Worm (Caenorhabditis elegans) whole organism, mixed stage, embryonic: ENCODE results near the gene srw-144.

Experiments used
- M03D4.4 ChIP-seq: sonication (generic microtip); optimal IDR thresholded peaks from 2 replicates; lab custom pipeline; 2017; ENCODE audit warnings: mild to moderate bottlenecking, missing genetic modification characterization, missing compliant biosample characterization
- bed-3 ChIP-seq: fragments of 200-800 bp; sonication (Bioruptor generic); optimal IDR thresholded peaks from 3 replicates; lab custom pipeline; 2018; ENCODE audit warnings: mild to moderate bottlenecking, missing genetic modification characterization, moderate library complexity, missing compliant biosample characterization
- blmp-1 ChIP-seq: fragments of 150-350 bp; optimal IDR thresholded peaks from 2 replicates; lab custom pipeline; 2014; ENCODE audit warnings: missing biosample characterization, missing genetic modification characterization
- ceh-39 ChIP-seq: fragments of 150-350 bp; optimal IDR thresholded peaks from 2 replicates; lab custom pipeline; 2014; ENCODE audit warnings: missing biosample characterization, missing genetic modification characterization
- ceh-43 ChIP-seq: fragments of 200-800 bp; sonication (Bioruptor generic); optimal IDR thresholded peaks from 2 replicates; lab custom pipeline; 2018; ENCODE audit warnings: mild to moderate bottlenecking, missing genetic modification characterization, moderate library complexity, missing compliant biosample characterization
- ceh-83 ChIP-seq: fragments of 200-800 bp; sonication (Bioruptor generic); optimal IDR thresholded peaks from 2 replicates; lab custom pipeline; 2018; ENCODE audit warnings: mild to moderate bottlenecking, missing genetic modification characterization, missing compliant biosample characterization
- ces-1 ChIP-seq: fragments of 150-350 bp; optimal IDR thresholded peaks from 2 replicates; lab custom pipeline; 2014; ENCODE audit warnings: missing biosample characterization, missing genetic modification reagents, missing genetic modification characterization
- cnd-1 ChIP-seq: fragments of 200-800 bp; sonication (Bioruptor generic); optimal IDR thresholded peaks from 2 replicates; lab custom pipeline; 2018; ENCODE audit warnings: mild to moderate bottlenecking, missing genetic modification characterization, missing compliant biosample characterization
- drap-1 ChIP-seq: fragments of 200-800 bp; sonication (Bioruptor generic); optimal IDR thresholded peaks from 3 replicates; lab custom pipeline; 2018; ENCODE audit warnings: mild to moderate bottlenecking, missing genetic modification characterization, missing compliant biosample characterization
- elt-1 ChIP-seq: sonication (generic microtip); optimal IDR thresholded peaks from 2 replicates; lab custom pipeline; 2017; ENCODE audit warnings: missing genetic modification characterization, mild to moderate bottlenecking, missing compliant biosample characterization, antibody characterized with exemption, moderate library complexity, borderline replicate concordance; ENCODE audit not compliant: insufficient read depth
- elt-3 ChIP-seq: fragments of 150-350 bp; optimal IDR thresholded peaks from 2 replicates; lab custom pipeline; 2014; ENCODE audit warnings: missing biosample characterization, missing genetic modification characterization
- flh-1 ChIP-seq: fragments of 200-800 bp; sonication (Bioruptor generic); optimal IDR thresholded peaks from 2 replicates; lab custom pipeline; 2018; ENCODE audit warnings: mild to moderate bottlenecking, missing genetic modification characterization, moderate library complexity, missing compliant biosample characterization
- ham-2 ChIP-seq: fragments of 200-800 bp; sonication (Bioruptor generic); optimal IDR thresholded peaks from 2 replicates; lab custom pipeline; 2018; ENCODE audit warnings: mild to moderate bottlenecking, missing genetic modification characterization, missing compliant biosample characterization
- hlh-1 ChIP-seq: fragments of 150-350 bp; optimal IDR thresholded peaks from 2 replicates; lab custom pipeline; 2014; ENCODE audit warnings: missing biosample characterization, missing genetic modification reagents, missing genetic modification characterization
- lin-13 ChIP-seq: fragments of 150-350 bp; optimal IDR thresholded peaks from 2 replicates; lab custom pipeline; 2014; ENCODE audit warnings: missing biosample characterization, missing genetic modification characterization
- lin-32 ChIP-seq: fragments of 200-800 bp; sonication (Bioruptor generic); optimal IDR thresholded peaks from 2 replicates; lab custom pipeline; 2018; ENCODE audit warnings: mild to moderate bottlenecking, missing genetic modification characterization, missing compliant biosample characterization
- mab-5 ChIP-seq: fragments of 150-350 bp; optimal IDR thresholded peaks from 2 replicates; lab custom pipeline; 2014; ENCODE audit warnings: missing biosample characterization, missing genetic modification characterization
- mep-1 ChIP-seq: fragments of 150-350 bp; optimal IDR thresholded peaks from 2 replicates; lab custom pipeline; 2017; ENCODE audit warnings: missing biosample characterization, missing genetic modification reagents, missing genetic modification characterization, inconsistent platforms
- mls-2 ChIP-seq: sonication (generic microtip); optimal IDR thresholded peaks from 2 replicates; lab custom pipeline; 2016; ENCODE audit warnings: mild to moderate bottlenecking, missing genetic modification characterization, moderate library complexity, missing compliant biosample characterization
- nhr-12 ChIP-seq: fragments of 150-350 bp; optimal IDR thresholded peaks from 2 replicates; lab custom pipeline; 2014; ENCODE audit warnings: missing biosample characterization, missing genetic modification characterization
- nhr-2 ChIP-seq: fragments of 150-350 bp; optimal IDR thresholded peaks from 2 replicates; lab custom pipeline; 2014; ENCODE audit warnings: missing biosample characterization, missing genetic modification characterization
- nhr-237 ChIP-seq: fragments of 150-350 bp; optimal IDR thresholded peaks from 2 replicates; lab custom pipeline; 2014; ENCODE audit warnings: missing biosample characterization, missing genetic modification characterization
- nhr-76 ChIP-seq: sonication (generic microtip); optimal IDR thresholded peaks from 2 replicates; lab custom pipeline; 2017; ENCODE audit warnings: missing biosample characterization, missing genetic modification characterization
- pha-4 ChIP-seq: fragments of 150-350 bp; optimal IDR thresholded peaks from 2 replicates; lab custom pipeline; 2018; ENCODE audit warnings: missing biosample characterization, missing genetic modification reagents, missing genetic modification characterization
- sem-2 ChIP-seq: fragments of 200-800 bp; sonication (Bioruptor generic); optimal IDR thresholded peaks from 2 replicates; lab custom pipeline; 2018; ENCODE audit warnings: mild to moderate bottlenecking, missing genetic modification characterization, missing compliant biosample characterization
- sptf-1 ChIP-seq: sonication (generic microtip); optimal IDR thresholded peaks from 2 replicates; lab custom pipeline; 2017; ENCODE audit warnings: mild to moderate bottlenecking, missing genetic modification characterization, moderate library complexity, missing compliant biosample characterization
- unc-120 ChIP-seq: sonication (generic microtip); optimal IDR thresholded peaks from 2 replicates; lab custom pipeline; 2017; ENCODE audit warnings: missing genetic modification characterization, missing compliant biosample characterization; ENCODE audit not compliant: poor library complexity, severe bottlenecking
- unc-39 ChIP-seq: fragments of 150-350 bp; optimal IDR thresholded peaks from 2 replicates; lab custom pipeline; 2014; ENCODE audit warnings: missing biosample characterization, missing genetic modification characterization
- unc-62 ChIP-seq: fragments of 150-350 bp; optimal IDR thresholded peaks from 2 replicates; lab custom pipeline; 2014; ENCODE audit warnings: missing biosample characterization, missing genetic modification reagents, missing genetic modification characterization
- zip-8 ChIP-seq: fragments of 150-350 bp; optimal IDR thresholded peaks from 2 replicates; lab custom pipeline; 2014; ENCODE audit warnings: missing biosample characterization, missing genetic modification characterization
- ztf-11 ChIP-seq: fragments of 150-350 bp; optimal IDR thresholded peaks from 2 replicates; lab custom pipeline; 2014; ENCODE audit warnings: missing biosample characterization, missing genetic modification characterization

srw-144 gene

DNA sequence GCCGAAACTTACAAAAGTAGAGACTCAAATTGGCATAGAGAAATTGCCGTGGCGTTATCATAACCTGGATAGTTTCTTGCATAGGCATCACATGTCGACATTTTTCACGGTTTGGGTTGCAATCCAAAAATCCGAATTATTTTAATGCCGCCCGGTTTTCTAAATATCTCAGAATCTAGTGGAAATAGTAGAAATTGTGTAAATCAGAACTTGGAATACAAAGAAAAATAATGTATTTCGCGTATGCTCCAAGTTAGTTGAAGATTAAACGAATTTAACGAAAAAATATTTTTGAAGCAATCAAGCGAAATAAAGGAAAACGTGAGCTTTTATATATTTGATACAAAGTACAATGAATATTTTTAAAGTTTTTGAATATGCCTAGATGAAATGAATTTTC, at the start of gene srw-144:
srw-144 (minus strand) TSS at position 101 of the 400 bp plus-strand sequence.
- TF ChIP-seq unc-39 (tag; lab: Kevin White, UChicago) (no peak), hlh-1 (tag; lab: Kevin White, UChicago) (no peak), ztf-11 (tag; lab: Kevin White, UChicago) (no peak), ceh-39 (tag; lab: Kevin White, UChicago) (no peak), flh-1 (GFP tag; lab: Kevin White, UChicago) (no peak), nhr-12 (tag; lab: Kevin White, UChicago) (no peak), blmp-1 (tag; lab: Kevin White, UChicago) (no peak), bed-3 (GFP tag; lab: Kevin White, UChicago) (no peak), lin-32 (GFP tag; lab: Kevin White, UChicago) (no peak), nhr-76 (tag; lab: Kevin White, UChicago) (no peak), M03D4.4 (tag; lab: Kevin White, UChicago) (no peak), ham-2 (no peak), zip-8 (tag; lab: Kevin White, UChicago) (no peak), nhr-2 (tag; lab: Kevin White, UChicago) (no peak), ceh-43 (GFP tag; lab: Kevin White, UChicago) (no peak), lin-13 (no peak), drap-1 (GFP tag; lab: Kevin White, UChicago) (no peak)

DNA sequence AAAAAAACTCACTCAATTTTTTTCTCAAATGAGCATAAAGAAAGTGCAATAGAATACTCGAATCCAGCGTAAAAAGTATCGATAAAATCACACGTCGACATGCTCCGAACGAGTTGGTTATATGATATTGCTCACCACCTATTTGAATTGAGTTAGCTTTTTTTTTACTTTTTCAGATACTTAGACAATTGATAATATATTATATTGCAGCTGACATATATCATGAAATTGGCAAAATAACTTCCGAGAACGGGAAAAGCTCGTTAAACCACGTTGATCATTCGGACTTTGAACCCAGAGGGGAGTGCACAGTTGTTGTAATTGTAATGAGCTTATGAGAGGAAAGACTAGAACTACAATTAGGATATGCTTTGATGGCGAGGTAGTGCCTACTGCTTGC, 49.7 kb upstream of the srw-144 start, which contains the start of gene srw-136:
srw-136 (minus strand) TSS at position 101 of the 400 bp plus-strand sequence.
- TF ChIP-seq unc-39 (tag; lab: Kevin White, UChicago): no peak
- no peak for TF ChIP-seq lin-32 (GFP tag; lab: Kevin White, UChicago)
- TF ChIP-seq ceh-83 (GFP tag; lab: Kevin White, UChicago): no peak
- no peak for TF ChIP-seq pha-4
- TF ChIP-seq unc-62 (GFP tag; lab: Kevin White, UChicago): no peak
- no peak for TF ChIP-seq zip-8 (tag; lab: Kevin White, UChicago)
- TF ChIP-seq elt-3 (tag; lab: Kevin White, UChicago): no peak
- no peak for TF ChIP-seq mab-5 (tag; lab: Kevin White, UChicago)
- no peak for TF ChIP-seq ces-1
- no peak for TF ChIP-seq flh-1 (GFP tag; lab: Kevin White, UChicago)
- no peak for TF ChIP-seq sptf-1 (tag; lab: Kevin White, UChicago)
- TF ChIP-seq sem-2: no peak
- no peak for TF ChIP-seq nhr-2 (tag; lab: Kevin White, UChicago)
- no peak for TF ChIP-seq hlh-1 (tag; lab: Kevin White, UChicago)
- TF ChIP-seq, all 35 proteins: peak for 0

DNA sequence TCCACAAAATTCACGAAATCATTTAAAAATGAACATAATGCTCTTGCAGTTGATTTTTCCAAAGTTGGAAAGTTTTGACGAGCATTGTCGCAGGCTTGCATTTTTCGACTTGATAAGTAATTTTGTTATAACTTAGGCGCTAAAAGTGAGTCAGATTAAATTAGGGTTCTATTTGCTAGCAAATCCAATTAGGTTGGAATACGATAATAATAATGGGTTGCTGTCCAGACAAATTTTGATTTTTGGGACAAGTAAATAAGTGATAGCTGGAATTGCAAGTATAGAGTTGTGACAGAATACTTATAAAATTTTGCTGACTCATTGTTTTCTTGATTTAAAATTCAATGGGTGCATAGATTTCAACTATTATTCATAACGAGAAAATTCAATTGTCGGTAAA, 45.2 kb upstream of the srw-144 start, which contains the start of gene srw-112:
srw-112 (minus strand) TSS at position 101 of the 400 bp plus-strand sequence.
- TF ChIP-seq bed-3 (GFP tag; lab: Kevin White, UChicago): no peak
- no peak for TF ChIP-seq flh-1 (GFP tag; lab: Kevin White, UChicago)
- no peak for TF ChIP-seq nhr-76 (tag; lab: Kevin White, UChicago)
- no peak for TF ChIP-seq mls-2 (tag; lab: Kevin White, UChicago)
- TF ChIP-seq mep-1 (tag; lab: Kevin White, UChicago): no peak
- TF ChIP-seq ceh-83 (GFP tag; lab: Kevin White, UChicago): no peak
- TF ChIP-seq blmp-1 (tag; lab: Kevin White, UChicago): no peak
- TF ChIP-seq nhr-12 (tag; lab: Kevin White, UChicago): no peak
- no peak for TF ChIP-seq ztf-11 (tag; lab: Kevin White, UChicago)
- no peak for TF ChIP-seq drap-1 (GFP tag; lab: Kevin White, UChicago)
- TF ChIP-seq hlh-1 (tag; lab: Kevin White, UChicago): no peak
- TF ChIP-seq pha-4: no peak
- no peak for TF ChIP-seq nhr-237 (tag; lab: Kevin White, UChicago)
- no peak for TF ChIP-seq nhr-2 (tag; lab: Kevin White, UChicago)
- no peak for TF ChIP-seq unc-62 (GFP tag; lab: Kevin White, UChicago)
- no peak for TF ChIP-seq sem-2
- TF ChIP-seq M03D4.4 (tag; lab: Kevin White, UChicago): no peak
- no peak for TF ChIP-seq cnd-1 (tag; lab: Kevin White, UChicago)

DNA sequence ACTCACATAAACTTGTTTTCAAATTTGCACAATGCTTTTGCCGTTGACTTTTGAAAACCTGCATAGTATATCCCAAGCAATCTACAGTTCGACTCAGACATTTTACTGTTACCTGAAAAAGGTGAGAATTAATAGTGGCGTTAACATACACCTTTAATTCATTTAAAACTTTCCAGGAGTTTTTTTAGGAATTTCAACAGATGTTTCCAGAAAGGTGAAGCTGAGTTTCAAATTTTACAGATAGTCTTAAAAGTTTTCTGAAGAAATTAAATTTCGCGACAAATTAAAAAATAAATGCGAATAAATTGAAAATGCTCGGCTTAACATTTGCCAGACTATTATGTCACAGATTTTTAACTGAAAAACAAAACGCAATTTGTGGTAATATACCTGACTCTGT, 38.9 kb upstream of the srw-144 start, which contains the start of gene srw-119:
srw-119 (minus strand) TSS at position 101 of the 400 bp plus-strand sequence.
- TF ChIP-seq ces-1: no peak
- no peak for TF ChIP-seq mls-2 (tag; lab: Kevin White, UChicago)
- TF ChIP-seq sptf-1 (tag; lab: Kevin White, UChicago): no peak
- no peak for TF ChIP-seq blmp-1 (tag; lab: Kevin White, UChicago)
- no peak for TF ChIP-seq elt-1
- TF ChIP-seq lin-13: no peak
- no peak for TF ChIP-seq unc-120 (tag; lab: Kevin White, UChicago)
- TF ChIP-seq ham-2: no peak
- TF ChIP-seq drap-1 (GFP tag; lab: Kevin White, UChicago): no peak
- TF ChIP-seq lin-32 (GFP tag; lab: Kevin White, UChicago): no peak
- no peak for TF ChIP-seq hlh-1 (tag; lab: Kevin White, UChicago)
